Fruit fly (Drosophila melanogaster) whole organism, embryonic: ENCODE measurements around the gene CG32246.

ENCODE experiments used
- Atf6 ChIP-seq: fragments of 200-800 bp; sonication (Bioruptor generic); IDR thresholded peaks from 2 replicates; pipeline ENCODE4 v1.3.6; 2022; ENCODE audit warnings: missing biosample characterization, missing genetic modification characterization
- CG10274 ChIP-seq: fragments of 200-800 bp; sonication (Bioruptor generic); optimal IDR thresholded peaks from 3 replicates; lab custom pipeline; 2017; ENCODE audit warnings: missing biosample characterization, mild to moderate bottlenecking, missing genetic modification characterization
- CG11085 ChIP-seq: fragments of 200-800 bp; sonication (Bioruptor generic); IDR thresholded peaks from 2 replicates; pipeline ENCODE4 v1.3.6; 2022; ENCODE audit warnings: missing biosample characterization, missing genetic modification characterization
- CG11723 ChIP-seq: fragments of 200-800 bp; sonication (Bioruptor generic); optimal IDR thresholded peaks from 2 replicates; lab custom pipeline; 2017; ENCODE audit warnings: missing biosample characterization, mild to moderate bottlenecking, missing genetic modification characterization
- CG1233 ChIP-seq: fragments of 200-800 bp; sonication (Bioruptor generic); optimal IDR thresholded peaks from 4 replicates; lab custom pipeline; 2018; ENCODE audit warnings: missing biosample characterization, mild to moderate bottlenecking, missing genetic modification characterization
- CG12942 ChIP-seq: fragments of 200-800 bp; sonication (Bioruptor generic); optimal IDR thresholded peaks from 3 replicates; lab custom pipeline; 2016; ENCODE audit warnings: missing biosample characterization, missing genetic modification characterization
- CG13624 ChIP-seq: fragments of 200-800 bp; sonication (Bioruptor generic); optimal IDR thresholded peaks from 2 replicates; lab custom pipeline; 2016; ENCODE audit warnings: missing biosample characterization, missing genetic modification characterization
- CG14860 ChIP-seq: fragments of 200-800 bp; sonication (Bioruptor generic); IDR thresholded peaks from 3 replicates; pipeline ENCODE4 v1.3.6; 2022; ENCODE audit warnings: missing biosample characterization, missing genetic modification characterization; ENCODE audit not compliant: partially characterized antibody
- CG14965 ChIP-seq: fragments of 200-800 bp; sonication (Bioruptor generic); optimal IDR thresholded peaks from 2 replicates; lab custom pipeline; 2016; ENCODE audit warnings: missing biosample characterization, missing genetic modification characterization, borderline replicate concordance
- CG15011 ChIP-seq: fragments of 200-800 bp; sonication (Bioruptor generic); optimal IDR thresholded peaks from 3 replicates; lab custom pipeline; 2018; ENCODE audit warnings: missing biosample characterization, mild to moderate bottlenecking, missing genetic modification characterization
- CG1602 ChIP-seq: fragments of 200-800 bp; sonication (Bioruptor generic); optimal IDR thresholded peaks from 3 replicates; lab custom pipeline; 2016; ENCODE audit warnings: missing biosample characterization, missing genetic modification characterization
- CG18619 ChIP-seq: fragments of 200-800 bp; sonication (Bioruptor generic); optimal IDR thresholded peaks from 3 replicates; lab custom pipeline; 2017; ENCODE audit warnings: missing biosample characterization, mild to moderate bottlenecking, missing genetic modification characterization
- CG2129 ChIP-seq: fragments of 200-800 bp; sonication (Bioruptor generic); IDR thresholded peaks from 2 replicates; pipeline ENCODE4 v1.3.6; 2022; ENCODE audit warnings: missing biosample characterization, missing genetic modification characterization; ENCODE audit not compliant: partially characterized antibody
- CG2199 ChIP-seq: fragments of 200-800 bp; sonication (Bioruptor generic); IDR thresholded peaks from 3 replicates; pipeline ENCODE4 v1.3.6; 2022; ENCODE audit warnings: missing biosample characterization, missing genetic modification characterization
- CG31441 ChIP-seq: fragments of 200-800 bp; sonication (Bioruptor generic); IDR thresholded peaks from 2 replicates; pipeline ENCODE4 v1.3.6; 2022; ENCODE audit warnings: missing biosample characterization, missing genetic modification characterization
- CG4854 ChIP-seq: fragments of 200-800 bp; sonication (Bioruptor generic); optimal IDR thresholded peaks from 2 replicates; lab custom pipeline; 2016; ENCODE audit warnings: missing biosample characterization, missing genetic modification characterization, inconsistent platforms
- CG7786 ChIP-seq: fragments of 200-800 bp; sonication (Bioruptor generic); optimal IDR thresholded peaks from 2 replicates; lab custom pipeline; 2016; ENCODE audit warnings: missing biosample characterization, missing genetic modification characterization
- CG7839 ChIP-seq: fragments of 200-800 bp; sonication (Bioruptor generic); optimal IDR thresholded peaks from 3 replicates; lab custom pipeline; 2018; ENCODE audit warnings: missing biosample characterization, mild to moderate bottlenecking, missing genetic modification characterization, moderate library complexity
- CG9215 ChIP-seq: fragments of 200-800 bp; sonication (Bioruptor generic); IDR thresholded peaks from 2 replicates; pipeline ENCODE4 v1.3.6; 2022; ENCODE audit warnings: missing biosample characterization, missing genetic modification characterization
- CG9817 ChIP-seq: fragments of 200-800 bp; sonication (Bioruptor generic); optimal IDR thresholded peaks from 2 replicates; lab custom pipeline; 2018; ENCODE audit warnings: missing biosample characterization, mild to moderate bottlenecking, missing genetic modification characterization, moderate library complexity
- CG9876 ChIP-seq: fragments of 200-800 bp; sonication (Bioruptor generic); optimal IDR thresholded peaks from 2 replicates; lab custom pipeline; 2016; ENCODE audit warnings: missing biosample characterization, missing genetic modification characterization
- Dll ChIP-seq: fragments of 200-800 bp; sonication (Bioruptor generic); IDR thresholded peaks from 4 replicates; pipeline ENCODE4 v1.3.6; 2022; ENCODE audit warnings: missing biosample characterization, missing genetic modification characterization; ENCODE audit not compliant: partially characterized antibody
- Fer1 ChIP-seq: fragments of 200-800 bp; sonication (Bioruptor generic); optimal IDR thresholded peaks from 2 replicates; lab custom pipeline; 2017; ENCODE audit warnings: missing biosample characterization, mild to moderate bottlenecking, missing genetic modification characterization
- Fer3 ChIP-seq: fragments of 200-800 bp; sonication (Bioruptor generic); optimal IDR thresholded peaks from 2 replicates; lab custom pipeline; 2018; ENCODE audit warnings: missing biosample characterization, mild to moderate bottlenecking, missing genetic modification characterization, moderate library complexity
- Hr3 ChIP-seq: fragments of 200-800 bp; sonication (Bioruptor generic); optimal IDR thresholded peaks from 3 replicates; lab custom pipeline; 2016; ENCODE audit warnings: missing biosample characterization, missing genetic modification characterization
- MTF-1 ChIP-seq: fragments of 200-800 bp; sonication (Bioruptor generic); optimal IDR thresholded peaks from 2 replicates; lab custom pipeline; 2018; ENCODE audit warnings: missing biosample characterization, mild to moderate bottlenecking, missing genetic modification characterization, borderline replicate concordance
- Mad ChIP-seq: fragments of 200-800 bp; sonication (Bioruptor generic); optimal IDR thresholded peaks from 2 replicates; lab custom pipeline; 2016; ENCODE audit warnings: missing biosample characterization, missing genetic modification characterization
- Max ChIP-seq: fragments of 200-800 bp; sonication (Bioruptor generic); optimal IDR thresholded peaks from 2 replicates; lab custom pipeline; 2016; ENCODE audit warnings: missing biosample characterization, mild to moderate bottlenecking, missing genetic modification characterization
- Nf-YC ChIP-seq: fragments of 200-800 bp; optimal IDR thresholded peaks from 3 replicates; lab custom pipeline; 2019; ENCODE audit warnings: missing biosample characterization, mild to moderate bottlenecking, missing genetic modification characterization, moderate library complexity
- Pdp1 ChIP-seq, 2 experiments: fragments of 200-800 bp; sonication (Bioruptor generic); optimal IDR thresholded peaks; 3 replicates each; lab custom pipeline; 2016; ENCODE audit warnings: missing biosample characterization in 2 of 2, missing genetic modification characterization in 2 of 2, mild to moderate bottlenecking in 1 of 2, moderate library complexity in 1 of 2
- Spps ChIP-seq: fragments of 200-800 bp; sonication (Bioruptor generic); optimal IDR thresholded peaks from 2 replicates; lab custom pipeline; 2018; ENCODE audit warnings: missing biosample characterization, mild to moderate bottlenecking, missing genetic modification characterization
- Trl ChIP-seq, 3 experiments: fragments of >200 bp in 2 of 3; fragments of 200-800 bp in 1 of 3; sonication (Bioruptor generic) in 1 of 3; optimal IDR thresholded peaks; 2 replicates in 1 of 3; 3 replicates in 2 of 3; lab custom pipeline; 2016 to 2017; ENCODE audit warnings: missing biosample characterization in 1 of 3, missing genetic modification characterization in 1 of 3
- abd-A ChIP-seq: fragments of 200-800 bp; sonication (Bioruptor generic); optimal IDR thresholded peaks from 3 replicates; lab custom pipeline; 2019; ENCODE audit warnings: missing biosample characterization, mild to moderate bottlenecking, missing genetic modification characterization, moderate library complexity
- bbx ChIP-seq: fragments of 200-800 bp; sonication (Bioruptor generic); IDR thresholded peaks from 2 replicates; pipeline ENCODE4 v1.3.6; 2022; ENCODE audit warnings: missing biosample characterization, missing genetic modification characterization; ENCODE audit not compliant: partially characterized antibody
- bsh ChIP-seq, 2 experiments: fragments of 200-800 bp; sonication (Bioruptor generic); optimal IDR thresholded peaks; 2 replicates each; lab custom pipeline; 2017 to 2018; ENCODE audit warnings: mild to moderate bottlenecking in 2 of 2, missing biosample characterization in 2 of 2, missing genetic modification characterization in 2 of 2, moderate library complexity in 1 of 2
- ewg ChIP-seq: fragments of 200-800 bp; sonication (Bioruptor generic); optimal IDR thresholded peaks from 3 replicates; lab custom pipeline; 2017; ENCODE audit warnings: mild to moderate bottlenecking, missing biosample characterization, missing genetic modification reagents, missing genetic modification characterization
- fd3F ChIP-seq: fragments of 200-800 bp; sonication (Bioruptor generic); optimal IDR thresholded peaks from 2 replicates; lab custom pipeline; 2018; ENCODE audit warnings: missing biosample characterization, mild to moderate bottlenecking, missing genetic modification characterization, moderate library complexity
- ftz-f1 ChIP-seq: fragments of 200-800 bp; sonication (Bioruptor generic); optimal IDR thresholded peaks from 2 replicates; lab custom pipeline; 2016; ENCODE audit warnings: missing biosample characterization, missing genetic modification characterization
- gro ChIP-seq: fragments of 200-800 bp; sonication (Bioruptor generic); optimal IDR thresholded peaks from 2 replicates; lab custom pipeline; 2016; ENCODE audit warnings: missing biosample characterization, missing genetic modification characterization
- her ChIP-seq: fragments of 200-800 bp; sonication (Bioruptor generic); optimal IDR thresholded peaks from 2 replicates; lab custom pipeline; 2016; ENCODE audit warnings: missing biosample characterization, missing genetic modification characterization
- jing ChIP-seq: fragments of 200-800 bp; sonication (Bioruptor generic); optimal IDR thresholded peaks from 2 replicates; lab custom pipeline; 2018; ENCODE audit warnings: missing biosample characterization, mild to moderate bottlenecking, missing genetic modification characterization
- mld ChIP-seq: fragments of 200-800 bp; sonication (Bioruptor generic); IDR thresholded peaks from 3 replicates; pipeline ENCODE4 v1.3.6; 2022; ENCODE audit warnings: missing biosample characterization, missing genetic modification characterization; ENCODE audit not compliant: partially characterized antibody
- pb ChIP-seq: fragments of 200-800 bp; sonication (Bioruptor generic); optimal IDR thresholded peaks from 3 replicates; lab custom pipeline; 2016; ENCODE audit warnings: missing biosample characterization, missing genetic modification characterization
- prd ChIP-seq, 3 experiments: fragments of >200 bp in 2 of 3; fragments of 200-800 bp in 1 of 3; sonication (Bioruptor generic) in 1 of 3; optimal IDR thresholded peaks in 2 of 3; IDR thresholded peaks in 1 of 3; 2 replicates in 2 of 3; 3 replicates in 1 of 3; pipeline versions ENCODE4 v1.3.6 to Lab custom; 2017 to 2022; ENCODE audit warnings: missing biosample characterization in 1 of 3, missing genetic modification characterization in 1 of 3
- rib ChIP-seq: fragments of 200-800 bp; sonication (Bioruptor generic); IDR thresholded peaks from 2 replicates; pipeline ENCODE4 v1.3.6; 2022; ENCODE audit warnings: missing biosample characterization, missing genetic modification characterization
- run ChIP-seq: fragments of 200-800 bp; sonication (Bioruptor generic); optimal IDR thresholded peaks from 3 replicates; lab custom pipeline; 2018; ENCODE audit warnings: missing biosample characterization, mild to moderate bottlenecking, missing genetic modification characterization
- schlank ChIP-seq: fragments of 200-800 bp; sonication (Bioruptor generic); optimal IDR thresholded peaks from 2 replicates; lab custom pipeline; 2018; ENCODE audit warnings: missing biosample characterization, mild to moderate bottlenecking, missing genetic modification characterization
- shn ChIP-seq: fragments of 200-800 bp; sonication (Bioruptor generic); optimal IDR thresholded peaks from 3 replicates; lab custom pipeline; 2016; ENCODE audit warnings: missing biosample characterization, missing genetic modification characterization
- trem ChIP-seq: fragments of 200-800 bp; optimal IDR thresholded peaks from 3 replicates; lab custom pipeline; 2019; ENCODE audit warnings: missing biosample characterization, mild to moderate bottlenecking, missing genetic modification characterization, moderate library complexity

CG32246 gene

DNA sequence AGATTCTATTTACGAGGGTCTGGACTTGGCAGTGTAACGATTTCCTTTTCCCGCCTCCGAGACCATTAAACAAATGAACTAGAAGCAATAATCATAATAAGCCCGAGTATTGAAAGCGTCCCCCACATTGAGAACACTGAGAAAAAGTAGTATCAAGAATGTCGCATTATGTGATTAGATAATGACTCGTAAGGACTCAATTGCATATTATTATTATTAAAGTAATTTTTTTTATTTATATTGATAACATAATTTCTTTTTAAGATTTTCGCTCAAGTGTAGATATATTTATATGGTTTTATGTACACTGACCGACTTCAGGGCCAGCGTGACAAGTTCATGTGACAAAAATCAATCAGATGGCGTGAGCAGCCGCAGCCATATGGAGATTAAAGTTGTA is 17.6 kb upstream of the CG32246 start (continued):
- no peak for TF ChIP-seq MTF-1 (GFP tag; lab: Kevin White, UChicago)
- TF ChIP-seq shn = no peak
- no peak for TF ChIP-seq CG12942
- TF ChIP-seq CG18619 = no peak
- TF ChIP-seq bsh (GFP tag; optimal IDR thresholded peaks at IDR 0.05; lab: Kevin White, UChicago) = peak in 1 of 2 experiments; percentile 73
- peak; percentile 55 for TF ChIP-seq Fer1
- TF ChIP-seq CG7839 (tag; lab: Kevin White, UChicago) = peak; percentile 63
- peak; percentile 58 for TF ChIP-seq Atf6 (GFP tag; lab: Robert Waterston, UW)
- TF ChIP-seq ftz-f1 = no peak
- TF ChIP-seq pb = no peak
- no peak for TF ChIP-seq CG2199 (GFP tag; lab: Robert Waterston, UW)
- TF ChIP-seq Pdp1 (GFP tag; optimal IDR thresholded peaks at IDR 0.05; lab: Kevin White, UChicago) = no peak
- TF ChIP-seq Max = no peak
- peak; percentile 34 for TF ChIP-seq Hr3
- TF ChIP-seq CG11723 = no peak
- no peak for TF ChIP-seq CG2129 (GFP tag; lab: Robert Waterston, UW)
- TF ChIP-seq CG11085 (GFP tag; lab: Robert Waterston, UW) = no peak
- TF ChIP-seq run = no peak
- no peak for TF ChIP-seq schlank (tag; lab: Kevin White, UChicago)
- no peak for TF ChIP-seq CG1233 (GFP tag; lab: Kevin White, UChicago)
- no peak for TF ChIP-seq ewg (GFP tag; lab: Kevin White, UChicago)
- TF ChIP-seq CG31441 (GFP tag; lab: Robert Waterston, UW) = peak; percentile 65; the same call in 1 of the 2 replicates
- TF ChIP-seq her (GFP tag; lab: Kevin White, UChicago) = no peak
- no peak for TF ChIP-seq Spps
- no peak for TF ChIP-seq CG9215 (GFP tag; lab: Robert Waterston, UW)
- TF ChIP-seq trem (tag; lab: Kevin White, UChicago) = no peak
- no peak for TF ChIP-seq CG4854 (GFP tag; lab: Kevin White, UChicago)
- TF ChIP-seq gro (GFP tag; lab: Kevin White, UChicago) = no peak
- TF ChIP-seq CG9817 = peak; percentile 37
- no peak for TF ChIP-seq jing
- peak; percentile 58 for TF ChIP-seq Fer3
- TF ChIP-seq fd3F (GFP tag; lab: Kevin White, UChicago) = peak; percentile 38
- TF ChIP-seq prd (optimal IDR thresholded peaks at IDR 0.05; lab: Kevin White, UChicago) = no peak
- TF ChIP-seq prd (GFP tag; IDR thresholded peaks at IDR 0.05; lab: Robert Waterston, UW) = peak; percentile 63
- TF ChIP-seq Mad (GFP tag; lab: Kevin White, UChicago) = no peak
- no peak for TF ChIP-seq CG13624
- no peak for TF ChIP-seq CG9876 (GFP tag; lab: Kevin White, UChicago)
- no peak for TF ChIP-seq CG14860 (GFP tag; lab: Robert Waterston, UW)
- TF ChIP-seq Dll (GFP tag; lab: Robert Waterston, UW) = no peak
- TF ChIP-seq abd-A (tag; lab: Kevin White, UChicago) = peak; percentile 42
- TF ChIP-seq mld = no peak
- TF ChIP-seq CG7786 (GFP tag; lab: Kevin White, UChicago) = no peak
- TF ChIP-seq CG1602 (GFP tag; lab: Kevin White, UChicago) = no peak
- no peak for TF ChIP-seq CG10274
- TF ChIP-seq bbx (GFP tag; lab: Robert Waterston, UW) = no peak
- TF ChIP-seq Nf-YC (tag; lab: Kevin White, UChicago) = no peak
- no peak for TF ChIP-seq rib
- TF ChIP-seq CG14965 (GFP tag; lab: Kevin White, UChicago) = no peak
- no peak for TF ChIP-seq Trl (optimal IDR thresholded peaks at IDR 0.05; lab: Kevin White, UChicago)
- no peak for TF ChIP-seq Trl (GFP tag; optimal IDR thresholded peaks at IDR 0.05; lab: Kevin White, UChicago)
- TF ChIP-seq CG15011 (GFP tag; lab: Kevin White, UChicago) = no peak
